Worm (Caenorhabditis elegans) whole organism, early embryonic: Measurements from ENCODE around the gene srdh-1.

ENCODE experiments used
- B0310.2 ChIP-seq: sonication (generic microtip); optimal IDR thresholded peaks from 2 replicates; lab custom pipeline; 2016; ENCODE audit warnings: mild to moderate bottlenecking, missing genetic modification characterization, missing compliant biosample characterization
- F13C5.2 ChIP-seq: sonication (generic microtip); optimal IDR thresholded peaks from 2 replicates; lab custom pipeline; 2017; ENCODE audit warnings: mild to moderate bottlenecking, missing genetic modification characterization, inconsistent platforms, missing compliant biosample characterization
- aly-1 ChIP-seq: sonication (generic microtip); optimal IDR thresholded peaks from 2 replicates; lab custom pipeline; 2016; ENCODE audit warnings: missing genetic modification characterization, missing compliant biosample characterization
- ama-1 ChIP-seq: fragments of 150-350 bp; optimal IDR thresholded peaks from 2 replicates; lab custom pipeline; 2014
- ceh-13 ChIP-seq: fragments of 200-800 bp; sonication (Bioruptor generic); optimal IDR thresholded peaks from 2 replicates; lab custom pipeline; 2018; ENCODE audit warnings: mild to moderate bottlenecking, missing genetic modification characterization, missing compliant biosample characterization
- ceh-36 ChIP-seq: sonication (generic microtip); optimal IDR thresholded peaks from 2 replicates; lab custom pipeline; 2016; ENCODE audit warnings: missing genetic modification characterization, inconsistent platforms, missing compliant biosample characterization
- ets-7 ChIP-seq: sonication (generic microtip); optimal IDR thresholded peaks from 2 replicates; lab custom pipeline; 2016; ENCODE audit warnings: missing genotype, missing genetic modification characterization, missing compliant biosample characterization
- flt-1 ChIP-seq: fragments of 200-800 bp; sonication (Bioruptor generic); IDR thresholded peaks from 2 replicates; pipeline ENCODE4 v1.3.6; 2022; ENCODE audit warnings: missing genetic modification characterization, missing compliant biosample characterization
- hmbx-1 ChIP-seq: sonication (generic microtip); optimal IDR thresholded peaks from 2 replicates; lab custom pipeline; 2016; ENCODE audit warnings: mild to moderate bottlenecking, missing genetic modification characterization, missing compliant biosample characterization
- hmg-4 ChIP-seq: fragments of 200-800 bp; sonication (Bioruptor generic); optimal IDR thresholded peaks from 2 replicates; lab custom pipeline; 2018; ENCODE audit warnings: mild to moderate bottlenecking, missing genetic modification characterization, missing compliant biosample characterization
- hnd-1 ChIP-seq: sonication (generic microtip); optimal IDR thresholded peaks from 2 replicates; lab custom pipeline; 2016; ENCODE audit warnings: missing genetic modification characterization, missing compliant biosample characterization
- pes-1 ChIP-seq: fragments of 200-800 bp; sonication (Bioruptor generic); IDR thresholded peaks from 2 replicates; pipeline ENCODE4 v1.3.6; 2022; ENCODE audit warnings: missing genetic modification reagents, missing genetic modification characterization, missing compliant biosample characterization
- scrt-1 ChIP-seq: fragments of 200-800 bp; sonication (Bioruptor generic); IDR thresholded peaks from 2 replicates; pipeline ENCODE4 v1.3.6; 2022; ENCODE audit warnings: missing genetic modification characterization, missing compliant biosample characterization
- sea-1 ChIP-seq: fragments of 200-800 bp; sonication (Bioruptor generic); conservative IDR thresholded peaks from 2 replicates; pipeline ENCODE4 v1.3.6; 2022; ENCODE audit warnings: missing genetic modification characterization, missing compliant biosample characterization
- tbx-11 ChIP-seq: fragments of 200-800 bp; sonication (Bioruptor generic); IDR thresholded peaks from 2 replicates; pipeline ENCODE4 v1.3.6; 2022; ENCODE audit warnings: missing genetic modification characterization, missing compliant biosample characterization
- tbx-37 ChIP-seq: fragments of 200-800 bp; sonication (Bioruptor generic); conservative IDR thresholded peaks from 2 replicates; pipeline ENCODE4 v1.3.6; 2022; ENCODE audit warnings: missing genetic modification reagents, missing genetic modification characterization, missing compliant biosample characterization
- tra-4 ChIP-seq: sonication (generic microtip); optimal IDR thresholded peaks from 2 replicates; lab custom pipeline; 2017; ENCODE audit warnings: missing genetic modification characterization, missing compliant biosample characterization

srdh-1 gene

ce11 chrII:8264619-8265018 is at the start of gene srdh-1:
TSS of gene srdh-1 (plus strand) at chrII:8264661.
- no peak for TF ChIP-seq B0310.2 (tag; lab: Kevin White, UChicago)
- no peak for TF ChIP-seq aly-1 (tag; lab: Kevin White, UChicago)

DNA sequence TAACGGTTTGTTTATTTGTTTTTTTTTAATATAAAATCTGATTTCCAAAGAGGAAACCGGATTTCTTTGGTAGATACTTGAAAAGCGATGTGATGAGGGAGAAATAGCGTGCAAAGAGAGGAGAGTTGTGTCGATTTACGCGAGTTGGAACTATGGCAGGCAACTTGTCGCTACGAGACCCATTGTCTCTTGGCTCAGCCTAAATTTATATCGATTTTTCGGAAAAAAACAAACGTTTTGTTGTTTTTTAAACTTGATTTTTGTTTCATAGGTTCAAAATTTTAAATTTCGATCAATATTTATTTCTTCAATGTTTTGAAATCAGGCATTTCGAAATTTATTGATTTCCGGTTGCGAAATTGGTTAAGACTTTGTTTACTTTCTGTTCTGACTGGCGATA is 48.0 kb upstream of the srdh-1 start, which contains the start of gene M110.3:
Gene M110.3, minus strand, starts transcription at position 184 of the 400 bp plus-strand sequence.
- TF ChIP-seq tbx-37 (GFP tag; lab: Robert Waterston, UW) (no peak), hmbx-1 (tag; lab: Kevin White, UChicago) (no peak), flt-1 (GFP tag; lab: Robert Waterston, UW) (no peak), pes-1 (GFP tag; lab: Robert Waterston, UW) (no peak), B0310.2 (tag; lab: Kevin White, UChicago) (no peak), tra-4 (tag; lab: Kevin White, UChicago) (no peak), ama-1 (no peak), aly-1 (tag; lab: Kevin White, UChicago) (no peak), ceh-36 (tag; lab: Kevin White, UChicago) (no peak), hnd-1 (tag; lab: Kevin White, UChicago) (no peak), sea-1 (GFP tag; lab: Robert Waterston, UW) (no peak), tbx-11 (GFP tag; lab: Robert Waterston, UW) (no peak), ceh-13 (GFP tag; lab: Kevin White, UChicago) (no peak), ets-7 (tag; lab: Kevin White, UChicago) (no peak), scrt-1 (GFP tag; lab: Robert Waterston, UW) (no peak), F13C5.2 (tag; lab: Kevin White, UChicago) (no peak), hmg-4 (GFP tag; lab: Kevin White, UChicago) (no peak)

DNA sequence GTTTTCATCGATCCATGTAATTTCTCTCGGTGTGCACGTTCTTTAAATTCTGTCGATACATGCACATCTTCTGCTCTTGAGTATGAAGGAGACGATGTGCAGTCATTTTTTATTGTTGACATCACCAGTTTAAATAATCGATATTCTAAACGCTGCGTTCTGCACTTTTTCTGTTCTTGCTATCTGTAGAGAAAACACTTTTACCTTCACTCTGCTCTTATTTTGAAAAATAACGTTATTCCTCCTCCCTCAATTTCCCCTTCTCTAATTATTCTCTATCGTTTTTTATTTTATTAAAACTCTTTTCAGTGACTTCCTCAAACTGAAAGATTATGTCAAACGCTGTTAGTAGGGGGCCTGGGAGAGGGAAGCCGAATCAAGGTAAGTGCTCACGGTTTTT is 47.5 kb upstream of the srdh-1 start, which contains the start of gene ifg-1:
Gene ifg-1, plus strand, starts transcription at position 301 of the 400 bp plus-strand sequence.
- no peak for TF ChIP-seq F13C5.2 (tag; lab: Kevin White, UChicago)
- no peak for TF ChIP-seq ceh-36 (tag; lab: Kevin White, UChicago)
- TF ChIP-seq aly-1 (tag; lab: Kevin White, UChicago), result no peak
- TF ChIP-seq B0310.2 (tag; lab: Kevin White, UChicago), result no peak
- TF ChIP-seq hnd-1 (tag; lab: Kevin White, UChicago), result no peak
- TF ChIP-seq hmbx-1 (tag; lab: Kevin White, UChicago), result no peak
- no peak for TF ChIP-seq pes-1 (GFP tag; lab: Robert Waterston, UW)
- no peak for TF ChIP-seq tbx-11 (GFP tag; lab: Robert Waterston, UW)
- no peak for TF ChIP-seq scrt-1 (GFP tag; lab: Robert Waterston, UW)
- no peak for TF ChIP-seq ama-1
- TF ChIP-seq ets-7 (tag; lab: Kevin White, UChicago), result no peak
- no peak for TF ChIP-seq ceh-13 (GFP tag; lab: Kevin White, UChicago)
- TF ChIP-seq flt-1 (GFP tag; lab: Robert Waterston, UW), result no peak
- no peak for TF ChIP-seq sea-1 (GFP tag; lab: Robert Waterston, UW)
- no peak for TF ChIP-seq hmg-4 (GFP tag; lab: Kevin White, UChicago)
- no peak for TF ChIP-seq tbx-37 (GFP tag; lab: Robert Waterston, UW)
- no peak for TF ChIP-seq tra-4 (tag; lab: Kevin White, UChicago)

DNA sequence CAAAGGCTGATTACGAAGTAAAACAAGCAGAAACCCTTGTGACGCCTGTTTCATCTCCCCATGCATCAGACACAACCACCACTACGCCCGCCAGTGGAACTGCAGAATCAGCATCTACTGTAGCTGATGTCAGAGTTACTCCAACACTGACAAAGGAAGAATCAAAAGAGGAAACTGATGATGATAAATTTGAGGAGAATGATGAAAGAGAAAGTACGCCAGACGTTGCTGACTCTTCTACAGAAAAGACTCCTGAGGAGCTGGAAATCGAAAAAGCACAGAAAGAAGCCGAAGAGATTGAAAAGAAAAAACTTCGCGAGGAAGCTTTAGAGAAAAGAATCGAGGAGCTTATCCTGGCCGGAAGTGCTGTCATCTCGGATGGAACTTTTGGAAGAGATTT is 46.2 kb upstream of the srdh-1 start:
- TF ChIP-seq flt-1 (GFP tag; lab: Robert Waterston, UW) (no peak), tra-4 (tag; lab: Kevin White, UChicago) (no peak), hmbx-1 (tag; lab: Kevin White, UChicago) (no peak), tbx-11 (GFP tag; lab: Robert Waterston, UW) (no peak), hmg-4 (GFP tag; lab: Kevin White, UChicago) (no peak), ceh-13 (GFP tag; lab: Kevin White, UChicago) (no peak)

DNA sequence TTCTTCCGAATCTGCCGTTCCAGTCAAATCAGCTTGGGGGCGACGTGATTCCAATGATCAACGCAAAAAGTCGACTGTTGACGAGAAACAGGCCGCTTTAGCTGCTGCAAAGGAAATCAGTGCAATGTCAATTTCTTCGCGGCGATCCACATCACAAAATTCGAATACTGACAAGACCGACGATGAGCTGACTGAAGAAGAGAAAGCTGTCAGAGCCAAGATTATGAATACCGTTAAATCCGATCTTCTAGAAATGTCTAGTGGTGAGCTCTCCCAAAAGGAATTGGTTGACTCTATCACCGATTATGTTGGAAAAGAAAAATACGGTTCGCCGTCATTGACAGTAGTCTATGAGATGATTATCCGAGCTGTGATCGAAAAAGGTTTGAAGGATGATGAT is 44.2 kb upstream of the srdh-1 start:
- TF ChIP-seq sea-1 (GFP tag; lab: Robert Waterston, UW) (no peak), ceh-13 (GFP tag; lab: Kevin White, UChicago) (no peak), tbx-37 (GFP tag; lab: Robert Waterston, UW) (no peak), B0310.2 (tag; lab: Kevin White, UChicago) (no peak), flt-1 (GFP tag; lab: Robert Waterston, UW) (no peak), ceh-36 (tag; lab: Kevin White, UChicago) (no peak), hmg-4 (GFP tag; lab: Kevin White, UChicago) (no peak), hmbx-1 (tag; lab: Kevin White, UChicago) (no peak), pes-1 (GFP tag; lab: Robert Waterston, UW) (no peak), aly-1 (tag; lab: Kevin White, UChicago) (no peak), F13C5.2 (tag; lab: Kevin White, UChicago) (no peak)

DNA sequence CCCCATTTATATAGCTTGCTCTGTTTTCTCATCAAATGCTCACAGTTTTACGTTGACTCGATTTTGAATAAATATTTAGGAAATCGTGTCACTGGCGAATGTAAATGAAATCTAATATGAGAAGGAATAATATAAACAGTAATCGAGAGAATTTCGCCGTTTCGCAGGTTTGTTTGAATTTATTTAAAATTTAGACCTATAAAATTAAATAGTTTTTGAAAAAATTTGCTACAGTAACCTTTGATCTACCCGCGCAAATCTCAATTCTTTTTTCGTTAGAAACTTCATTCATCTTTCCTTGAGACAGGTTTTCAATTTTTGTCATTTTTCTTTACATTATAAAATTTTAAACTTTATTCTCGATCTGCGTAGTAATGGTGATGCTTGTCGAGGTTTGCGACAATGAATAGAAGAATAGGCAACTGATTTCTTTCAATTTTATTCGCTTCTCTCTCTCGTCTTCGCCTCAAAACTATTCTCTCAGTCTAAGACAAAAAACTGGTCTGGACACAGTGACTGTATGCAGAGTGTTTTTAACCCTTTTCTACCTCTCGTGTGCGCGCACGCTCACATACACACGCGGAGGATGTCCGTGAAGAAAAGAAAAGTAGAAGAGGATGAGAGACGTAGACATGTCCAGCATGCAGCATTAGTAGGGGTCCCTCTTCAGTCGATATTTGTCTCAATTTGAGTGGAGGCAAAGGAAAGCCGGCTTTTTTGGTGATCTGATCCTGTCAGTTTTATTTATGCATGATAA is 42.0 kb upstream of the srdh-1 start, which contains the start of gene dab-1:
Gene dab-1, plus strand, starts transcription at position 78 of the 757 bp plus-strand sequence.
- peak; percentile 80 for TF ChIP-seq ama-1
- TF ChIP-seq B0310.2 (tag; lab: Kevin White, UChicago), result no peak
- TF ChIP-seq flt-1 (GFP tag; lab: Robert Waterston, UW), result 0 out of 2 replicates have a peak, but pooled peaks have one; percentile 34
- TF ChIP-seq pes-1 (GFP tag; lab: Robert Waterston, UW), result no peak
- peak; percentile 61 for TF ChIP-seq hmg-4 (GFP tag; lab: Kevin White, UChicago)
- 0 out of 2 replicates have a peak, but pooled peaks have one; percentile 55 for TF ChIP-seq sea-1 (GFP tag; lab: Robert Waterston, UW)

DNA sequence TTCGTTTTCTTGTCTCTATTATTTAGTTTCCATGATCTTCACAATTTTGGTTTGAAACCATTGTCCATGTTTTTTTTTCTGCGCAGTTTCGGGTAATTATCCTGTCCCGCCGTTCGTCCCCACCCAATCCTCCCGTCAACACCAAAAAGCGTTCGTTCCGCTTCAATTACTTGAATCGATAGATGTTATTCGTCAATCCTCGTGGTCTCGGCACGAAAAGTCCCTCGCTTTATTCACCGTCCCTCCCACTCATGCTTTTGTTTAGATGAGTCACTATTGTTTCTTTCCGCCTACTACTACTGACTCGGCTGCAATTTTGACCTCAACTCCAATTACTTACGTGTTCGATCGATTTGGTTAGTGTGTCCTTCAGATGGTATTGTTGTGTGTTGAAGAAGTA is 41.0 kb upstream of the srdh-1 start:
- TF ChIP-seq hmg-4 (GFP tag; lab: Kevin White, UChicago) (peak; percentile 16), tbx-11 (GFP tag; lab: Robert Waterston, UW) (no peak)
